Worm (Caenorhabditis elegans): Measurements from ENCODE around the gene fbxb-43.

fbxb-43 gene

DNA sequence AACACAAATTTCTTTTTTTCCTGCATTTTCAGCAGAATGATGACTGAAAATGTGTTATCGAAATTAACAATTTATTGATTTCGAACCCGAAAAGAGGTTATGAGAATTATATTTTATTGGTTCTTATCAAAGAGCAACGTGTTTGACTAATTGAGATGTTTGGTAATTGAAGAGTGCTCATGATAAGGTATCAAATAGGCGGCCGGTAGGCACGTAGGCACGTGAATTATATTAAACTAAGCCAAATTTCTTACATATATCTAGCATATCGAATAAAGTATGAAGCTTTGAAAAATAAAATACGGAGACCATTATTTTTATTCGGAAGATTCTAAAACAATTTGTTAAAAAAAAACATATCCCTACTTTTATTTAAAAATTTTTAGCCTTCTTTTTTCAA, 18.7 kb upstream of the fbxb-43 start, which contains the start of gene math-45:
Gene math-45, minus strand, starts transcription at position 101 of the 400 bp plus-strand sequence.
- TF ChIP-seq daf-16 (GFP tag; optimal IDR thresholded peaks at IDR 0.05) (no peak), daf-16 (tag; optimal IDR thresholded peaks at IDR 0.05) (peak; percentile 52), aha-1 (tag) (no peak), mes-2 (tag; optimal IDR thresholded peaks at IDR 0.05; ENCODE audit: poor library complexity, severe bottlenecking) (no peak), nhr-28 (tag; optimal IDR thresholded peaks at IDR 0.05) (peak; percentile 17)

ce11 chrII:1518914-1519313, 17.1 kb upstream of the fbxb-43 start, which contains the start of gene Y51H7BR.8:
TSS of gene Y51H7BR.8 (plus strand) at chrII:1519214.
- no peak for TF ChIP-seq saeg-2 (GFP tag; IDR thresholded peaks at IDR 0.05)
- TF ChIP-seq ceh-32 (tag; optimal IDR thresholded peaks at IDR 0.05; ENCODE audit: poor library complexity): no peak
- TF ChIP-seq mdt-29 (GFP tag; IDR thresholded peaks at IDR 0.05): no peak
- TF ChIP-seq ceh-44 (GFP tag; IDR thresholded peaks at IDR 0.05): no peak
- TF ChIP-seq mdl-1 (tag; optimal IDR thresholded peaks at IDR 0.05): no peak
- TF ChIP-seq nhr-10 (tag; optimal IDR thresholded peaks at IDR 0.05): no peak
- no peak for TF ChIP-seq ceh-82 (tag; optimal IDR thresholded peaks at IDR 0.05)
- no peak for TF ChIP-seq skn-1 (tag; optimal IDR thresholded peaks at IDR 0.05)
- no peak for TF ChIP-seq snpc-1.2 (GFP tag; IDR thresholded peaks at IDR 0.05)

DNA sequence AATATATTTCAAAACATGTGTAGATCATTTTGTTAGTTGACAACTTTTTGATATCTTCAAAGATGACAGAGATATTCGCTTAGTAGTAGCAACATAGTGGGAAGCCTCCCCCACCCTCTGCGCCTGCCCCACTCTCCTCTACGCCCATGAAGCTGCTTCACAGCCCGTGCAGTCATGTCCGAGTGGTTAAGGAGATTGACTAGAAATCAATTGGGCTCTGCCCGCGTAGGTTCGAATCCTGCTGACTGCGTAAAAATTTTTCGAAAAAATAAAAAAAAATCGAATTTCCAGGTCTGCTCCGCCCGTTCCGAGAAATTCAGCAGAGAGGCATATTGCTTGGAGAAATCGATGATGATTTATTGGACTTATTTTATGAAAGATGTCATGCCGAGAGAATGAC, 16.2 kb upstream of the fbxb-43 start:
- TF ChIP-seq ztf-7 (tag; optimal IDR thresholded peaks at IDR 0.05) (peak; percentile 45), daf-8 (GFP tag; IDR thresholded peaks at IDR 0.05) (no peak), madf-5 (GFP tag; IDR thresholded peaks at IDR 0.05) (peak in 1 of 2 experiments; percentile 45; a peak in 1 of 4 replicates), zfp-3 (GFP tag; conservative IDR thresholded peaks at IDR 0.05) (0 out of 2 replicates have a peak, but pooled peaks have one; percentile 64), dmd-9 (GFP tag; IDR thresholded peaks at IDR 0.05) (peak; percentile 40; the same call in 1 of the 2 replicates), Y105C5A.15 (GFP tag; IDR thresholded peaks at IDR 0.05) (0 out of 2 replicates have a peak, but pooled peaks have one; percentile 38), dmd-8 (GFP tag; IDR thresholded peaks at IDR 0.05) (0 out of 2 replicates have a peak, but pooled peaks have one; percentile 67), nhr-111 (GFP tag; optimal IDR thresholded peaks at IDR 0.05) (peak; percentile 41), egl-27 (tag; optimal IDR thresholded peaks at IDR 0.05) (no peak), dve-1 (tag; optimal IDR thresholded peaks at IDR 0.05; ENCODE audit: insufficient read depth) (peak; percentile 6), F49E8.2 (tag; optimal IDR thresholded peaks at IDR 0.05; ENCODE audit: borderline replicate concordance) (peak; percentile 9), nhr-11 (tag; optimal IDR thresholded peaks at IDR 0.05) (peak; percentile 15), php-3 (GFP tag; IDR thresholded peaks at IDR 0.05) (no peak), mxl-2 (GFP tag; conservative IDR thresholded peaks at IDR 0.05) (0 out of 2 replicates have a peak, but pooled peaks have one; percentile 37), jun-1 (tag; optimal IDR thresholded peaks at IDR 0.05) (no peak), F37D6.2 (tag; optimal IDR thresholded peaks at IDR 0.05) (peak; percentile 37), nhr-237 (tag; optimal IDR thresholded peaks at IDR 0.05) (no peak), vab-7 (GFP tag; IDR thresholded peaks at IDR 0.05) (peak; percentile 82), lin-13 (GFP tag; optimal IDR thresholded peaks at IDR 0.05) (peak; percentile 54), snpc-1.2 (GFP tag; IDR thresholded peaks at IDR 0.05) (peak; percentile 52; the same call in 1 of the 2 replicates), madf-9 (GFP tag; conservative IDR thresholded peaks at IDR 0.05) (peak; percentile 79), ctbp-1 (GFP tag; IDR thresholded peaks at IDR 0.05) (peak; percentile 72), dmd-6 (GFP tag; IDR thresholded peaks at IDR 0.05) (peak; percentile 43), Y48G9A.11 (GFP tag; IDR thresholded peaks at IDR 0.05) (peak; percentile 65; the same call in 1 of the 2 replicates), gei-8 (GFP tag; optimal IDR thresholded peaks at IDR 0.05) (no peak), hif-1 (tag; optimal IDR thresholded peaks at IDR 0.05) (peak in 1 of 2 experiments; percentile 22), D1046.2 (GFP tag; IDR thresholded peaks at IDR 0.05) (peak; percentile 70; the same call in 1 of the 2 replicates), mdl-1 (tag; optimal IDR thresholded peaks at IDR 0.05) (no peak), mep-1 (tag; optimal IDR thresholded peaks at IDR 0.05) (peak; percentile 49), ceh-20 (GFP tag; IDR thresholded peaks at IDR 0.05) (0 out of 2 replicates have a peak, but pooled peaks have one; percentile 52), mes-2 (tag; optimal IDR thresholded peaks at IDR 0.05; ENCODE audit: poor library complexity, severe bottlenecking) (peak; percentile 80), mxl-3 (GFP tag; optimal IDR thresholded peaks at IDR 0.05) (no peak), saeg-2 (GFP tag; IDR thresholded peaks at IDR 0.05) (no peak), F10B5.3 (tag; optimal IDR thresholded peaks at IDR 0.05) (peak; percentile 26), Y75B8A.6 (GFP tag; IDR thresholded peaks at IDR 0.05) (peak; percentile 60; the same call in 1 of the 2 replicates), lsy-2 (tag; optimal IDR thresholded peaks at IDR 0.05) (peak in 1 of 2 experiments; percentile 29)

Measured in whole organism, L4 larva.